Fruit fly (Drosophila melanogaster) whole organism, embryonic: Measurements from ENCODE around the gene CG7365.

Experiments used
- Bdp1 ChIP-seq: fragments of 200-800 bp; sonication (Bioruptor generic); optimal IDR thresholded peaks from 3 replicates; lab custom pipeline; 2016; ENCODE audit warnings: missing biosample characterization, missing genetic modification characterization
- CG11398 ChIP-seq: fragments of 200-800 bp; sonication (Bioruptor generic); optimal IDR thresholded peaks from 2 replicates; lab custom pipeline; 2016; ENCODE audit warnings: missing biosample characterization, missing genetic modification characterization
- CG1233 ChIP-seq: fragments of 200-800 bp; sonication (Bioruptor generic); optimal IDR thresholded peaks from 4 replicates; lab custom pipeline; 2018; ENCODE audit warnings: missing biosample characterization, mild to moderate bottlenecking, missing genetic modification characterization
- CG12391 ChIP-seq: fragments of 200-800 bp; sonication (Bioruptor generic); optimal IDR thresholded peaks from 3 replicates; lab custom pipeline; 2018; ENCODE audit warnings: missing biosample characterization, mild to moderate bottlenecking, missing genetic modification characterization, moderate library complexity
- CG12769 ChIP-seq: fragments of 200-800 bp; sonication (Bioruptor generic); optimal IDR thresholded peaks from 2 replicates; lab custom pipeline; 2019; ENCODE audit warnings: missing biosample characterization, mild to moderate bottlenecking, missing genetic modification characterization, moderate library complexity
- CG13287 ChIP-seq: fragments of 200-800 bp; sonication (Bioruptor generic); IDR thresholded peaks from 2 replicates; pipeline ENCODE4 v1.3.6; 2022; ENCODE audit warnings: missing biosample characterization, missing genetic modification characterization; ENCODE audit not compliant: partially characterized antibody
- CG13894 ChIP-seq: fragments of 200-800 bp; sonication (Bioruptor generic); optimal IDR thresholded peaks from 3 replicates; lab custom pipeline; 2018; ENCODE audit warnings: missing biosample characterization, mild to moderate bottlenecking, missing genetic modification characterization, moderate library complexity
- CG1792 ChIP-seq: fragments of 200-800 bp; sonication (Bioruptor generic); optimal IDR thresholded peaks from 2 replicates; lab custom pipeline; 2016; ENCODE audit warnings: missing biosample characterization, missing genetic modification characterization
- CG2116 ChIP-seq: fragments of 200-800 bp; sonication (Bioruptor generic); optimal IDR thresholded peaks from 3 replicates; lab custom pipeline; 2018; ENCODE audit warnings: missing biosample characterization, mild to moderate bottlenecking, missing genetic modification characterization
- CG32532 ChIP-seq: fragments of 200-800 bp; sonication (Bioruptor generic); IDR thresholded peaks from 2 replicates; pipeline ENCODE4 v1.3.6; 2022; ENCODE audit warnings: missing biosample characterization, missing genetic modification characterization
- CG33213 ChIP-seq: fragments of 200-800 bp; sonication (Bioruptor generic); optimal IDR thresholded peaks from 3 replicates; lab custom pipeline; 2016; ENCODE audit warnings: missing biosample characterization, missing genetic modification characterization
- CG33557 ChIP-seq: fragments of 200-800 bp; sonication (Bioruptor generic); optimal IDR thresholded peaks from 2 replicates; lab custom pipeline; 2019; ENCODE audit warnings: missing biosample characterization, mild to moderate bottlenecking, missing genetic modification characterization, moderate library complexity
- CG3407 ChIP-seq: fragments of 200-800 bp; sonication (Bioruptor generic); optimal IDR thresholded peaks from 2 replicates; lab custom pipeline; 2018; ENCODE audit warnings: missing biosample characterization, mild to moderate bottlenecking, missing genetic modification characterization
- CG34376 ChIP-seq: fragments of 200-800 bp; sonication (Bioruptor generic); optimal IDR thresholded peaks from 2 replicates; lab custom pipeline; 2018; ENCODE audit warnings: missing biosample characterization, mild to moderate bottlenecking, missing genetic modification characterization
- CG3838 ChIP-seq: fragments of 200-800 bp; sonication (Bioruptor generic); optimal IDR thresholded peaks from 3 replicates; lab custom pipeline; 2016; ENCODE audit warnings: missing biosample characterization, missing genetic modification characterization
- CG42726 ChIP-seq: fragments of 200-800 bp; sonication (Bioruptor generic); IDR thresholded peaks from 2 replicates; pipeline ENCODE4 v1.3.6; 2022; ENCODE audit warnings: missing biosample characterization, missing genetic modification characterization; ENCODE audit not compliant: partially characterized antibody
- CG4617 ChIP-seq: fragments of 200-800 bp; sonication (Bioruptor generic); optimal IDR thresholded peaks from 3 replicates; lab custom pipeline; 2016; ENCODE audit warnings: missing biosample characterization, missing genetic modification characterization, borderline replicate concordance
- CG7963 ChIP-seq: fragments of 200-800 bp; sonication (Bioruptor generic); IDR thresholded peaks from 3 replicates; pipeline ENCODE4 v1.3.6; 2022; ENCODE audit warnings: missing biosample characterization, missing genetic modification characterization; ENCODE audit not compliant: partially characterized antibody
- CG8478 ChIP-seq: fragments of >200 bp; optimal IDR thresholded peaks from 2 replicates; lab custom pipeline; 2018
- CG9817 ChIP-seq: fragments of 200-800 bp; sonication (Bioruptor generic); optimal IDR thresholded peaks from 2 replicates; lab custom pipeline; 2018; ENCODE audit warnings: missing biosample characterization, mild to moderate bottlenecking, missing genetic modification characterization, moderate library complexity
- CkIIα-i1 ChIP-seq: fragments of 200-800 bp; sonication (Bioruptor generic); IDR thresholded peaks from 2 replicates; pipeline ENCODE4 v1.3.6; 2022; ENCODE audit warnings: missing biosample characterization, missing genetic modification characterization
- ERR ChIP-seq: fragments of 200-800 bp; sonication (Bioruptor generic); optimal IDR thresholded peaks from 2 replicates; lab custom pipeline; 2016; ENCODE audit warnings: missing biosample characterization, missing genetic modification characterization
- Gsc ChIP-seq: fragments of 200-800 bp; sonication (Bioruptor generic); IDR thresholded peaks from 2 replicates; pipeline ENCODE4 v1.3.6; 2022; ENCODE audit warnings: missing biosample characterization, missing genetic modification characterization
- Hr78 ChIP-seq, 2 experiments: fragments of 200-800 bp in 1 of 2; fragments of >200 bp in 1 of 2; sonication (Bioruptor generic) in 1 of 2; optimal IDR thresholded peaks; 2 replicates each; lab custom pipeline; 2017 to 2019; ENCODE audit warnings: missing biosample characterization in 2 of 2, missing genetic modification characterization in 2 of 2, mild to moderate bottlenecking in 1 of 2, moderate library complexity in 1 of 2
- Med ChIP-seq: fragments of 200-800 bp; sonication (Bioruptor generic); peaks from one replicate; lab custom pipeline; 2016; ENCODE audit warnings: missing biosample characterization, missing genetic modification characterization, mild to moderate bottlenecking, inconsistent platforms, moderate library complexity
- Myb ChIP-seq: fragments of 200-800 bp; sonication (Bioruptor generic); optimal IDR thresholded peaks from 2 replicates; lab custom pipeline; 2016; ENCODE audit warnings: missing biosample characterization, missing genetic modification characterization
- NK7.1 ChIP-seq: fragments of 200-800 bp; sonication (Bioruptor generic); optimal IDR thresholded peaks from 3 replicates; lab custom pipeline; 2016; ENCODE audit warnings: missing biosample characterization, missing genetic modification characterization
- Ptx1 ChIP-seq: fragments of 200-800 bp; sonication (Bioruptor generic); IDR thresholded peaks from 2 replicates; pipeline ENCODE4 v1.3.6; 2022; ENCODE audit warnings: missing biosample characterization, missing genetic modification characterization
- Sox100B ChIP-seq: fragments of 200-800 bp; sonication (Bioruptor generic); optimal IDR thresholded peaks from 3 replicates; lab custom pipeline; 2018; ENCODE audit warnings: missing biosample characterization, mild to moderate bottlenecking, missing genetic modification characterization
- Sry-δ ChIP-seq: fragments of 200-800 bp; sonication (Bioruptor generic); optimal IDR thresholded peaks from 2 replicates; lab custom pipeline; 2016; ENCODE audit warnings: missing biosample characterization, missing genetic modification characterization
- cas ChIP-seq: fragments of 200-800 bp; sonication (Bioruptor generic); IDR thresholded peaks from 2 replicates; pipeline ENCODE4 v1.3.6; 2022; ENCODE audit warnings: missing biosample characterization, missing genetic modification characterization
- chinmo ChIP-seq: fragments of 200-800 bp; sonication (Bioruptor generic); IDR thresholded peaks from 4 replicates; pipeline ENCODE4 v1.3.6; 2022; ENCODE audit warnings: missing biosample characterization, missing genetic modification characterization; ENCODE audit not compliant: partially characterized antibody
- eyg ChIP-seq: fragments of 200-800 bp; sonication (Bioruptor generic); optimal IDR thresholded peaks from 3 replicates; lab custom pipeline; 2016; ENCODE audit warnings: missing biosample characterization, missing genetic modification characterization
- lola ChIP-seq, 3 experiments: fragments of >200 bp in 2 of 3; fragments of 200-800 bp in 1 of 3; sonication (Bioruptor generic) in 1 of 3; optimal IDR thresholded peaks; 2 replicates each; lab custom pipeline; 2017 to 2019; ENCODE audit warnings: missing biosample characterization in 3 of 3, missing genetic modification characterization in 3 of 3, mild to moderate bottlenecking in 1 of 3, moderate library complexity in 1 of 3
- nerfin-2 ChIP-seq: fragments of 200-800 bp; sonication (Bioruptor generic); IDR thresholded peaks from 2 replicates; pipeline ENCODE4 v1.3.6; 2022; ENCODE audit warnings: missing biosample characterization, missing genetic modification characterization; ENCODE audit not compliant: partially characterized antibody
- org-1 ChIP-seq: fragments of 200-800 bp; sonication (Bioruptor generic); optimal IDR thresholded peaks from 2 replicates; lab custom pipeline; 2017; ENCODE audit warnings: missing biosample characterization, missing genetic modification characterization
- otp ChIP-seq: fragments of 200-800 bp; sonication (Bioruptor generic); IDR thresholded peaks from 3 replicates; pipeline ENCODE4, ENCODE4 v1.3.6; 2022; ENCODE audit warnings: missing biosample characterization, missing genetic modification characterization
- pan ChIP-seq, 4 experiments: fragments of >200 bp in 3 of 4; fragments of 200-800 bp in 1 of 4; sonication (Bioruptor generic) in 1 of 4; optimal IDR thresholded peaks in 3 of 4; IDR thresholded peaks in 1 of 4; 2 replicates each; pipeline versions ENCODE4 v1.3.6 to Lab custom; 2017 to 2022; ENCODE audit warnings: missing biosample characterization in 2 of 4, missing genetic modification characterization in 2 of 4, mixed read lengths in 1 of 4
- phol ChIP-seq: fragments of 200-800 bp; sonication (Bioruptor generic); optimal IDR thresholded peaks from 3 replicates; lab custom pipeline; 2018; ENCODE audit warnings: missing biosample characterization, mild to moderate bottlenecking, missing genetic modification characterization, moderate library complexity
- pros ChIP-seq: fragments of 200-800 bp; sonication (Bioruptor generic); optimal IDR thresholded peaks from 3 replicates; lab custom pipeline; 2019; ENCODE audit warnings: missing biosample characterization, mild to moderate bottlenecking, missing genetic modification characterization, moderate library complexity
- repo ChIP-seq: fragments of 200-800 bp; sonication (Bioruptor generic); optimal IDR thresholded peaks from 2 replicates; lab custom pipeline; 2016; ENCODE audit warnings: missing biosample characterization, missing genetic modification characterization
- salm ChIP-seq: fragments of 200-800 bp; sonication (Bioruptor generic); optimal IDR thresholded peaks from 2 replicates; lab custom pipeline; 2018; ENCODE audit warnings: missing biosample characterization, mild to moderate bottlenecking, missing genetic modification characterization
- schlank ChIP-seq: fragments of 200-800 bp; sonication (Bioruptor generic); optimal IDR thresholded peaks from 2 replicates; lab custom pipeline; 2018; ENCODE audit warnings: missing biosample characterization, mild to moderate bottlenecking, missing genetic modification characterization
- sd ChIP-seq: fragments of 200-800 bp; sonication (Bioruptor generic); optimal IDR thresholded peaks from 3 replicates; lab custom pipeline; 2018; ENCODE audit warnings: missing biosample characterization, mild to moderate bottlenecking, missing genetic modification characterization, moderate library complexity
- tio ChIP-seq: fragments of 200-800 bp; sonication (Bioruptor generic); optimal IDR thresholded peaks from 2 replicates; lab custom pipeline; 2017; ENCODE audit warnings: missing biosample characterization, missing genetic modification characterization, inconsistent platforms
- usp ChIP-seq: fragments of >200 bp; optimal IDR thresholded peaks from 2 replicates; lab custom pipeline; 2017; ENCODE audit warnings: missing biosample characterization, missing genetic modification characterization
- vfl ChIP-seq: fragments of 200-800 bp; sonication (Bioruptor generic); optimal IDR thresholded peaks from 2 replicates; lab custom pipeline; 2016; ENCODE audit warnings: missing biosample characterization, missing genetic modification characterization

The CG7365 gene

dm6 chr3L:20126106-20126505, 1.1 kb downstream of the CG7365 start (continued):
- TF ChIP-seq CG1792 (GFP tag; lab: Kevin White, UChicago) = no peak
- TF ChIP-seq org-1 (GFP tag; lab: Kevin White, UChicago) = no peak
- no peak for TF ChIP-seq CG4617 (GFP tag; lab: Kevin White, UChicago)
- TF ChIP-seq NK7.1 (GFP tag; lab: Kevin White, UChicago) = no peak
- no peak for TF ChIP-seq repo (GFP tag; lab: Kevin White, UChicago)
- TF ChIP-seq CG8478 (lab: Kevin White, UChicago) = no peak
- TF ChIP-seq usp = no peak
- no peak for TF ChIP-seq nerfin-2 (GFP tag; lab: Robert Waterston, UW)
- peak; percentile 73 for TF ChIP-seq sd
- TF ChIP-seq CG2116 = no peak
- no peak for TF ChIP-seq phol
- TF ChIP-seq tio (GFP tag; lab: Kevin White, UChicago) = no peak
- TF ChIP-seq CG7963 (GFP tag; lab: Robert Waterston, UW) = no peak
- TF ChIP-seq Sox100B (GFP tag; lab: Kevin White, UChicago) = no peak
- no peak for TF ChIP-seq CG3838
- peak; percentile 51 for TF ChIP-seq CG12769 (tag; lab: Kevin White, UChicago)
- TF ChIP-seq CG13894 (tag; lab: Kevin White, UChicago) = peak; percentile 48
- TF ChIP-seq CG1233 = no peak
- TF ChIP-seq Sry-δ (GFP tag; lab: Kevin White, UChicago) = no peak
- TF ChIP-seq Gsc (GFP tag; lab: Robert Waterston, UW) = no peak
- no peak for TF ChIP-seq Bdp1
- peak; percentile 41; the same call in 1 of the 4 replicates for TF ChIP-seq chinmo (GFP tag; lab: Robert Waterston, UW)

- peak; percentile 10 for TF ChIP-seq Med (GFP tag; lab: Kevin White, UChicago)
- no peak for TF ChIP-seq CG42726 (GFP tag; lab: Robert Waterston, UW)
- TF ChIP-seq vfl (GFP tag; lab: Kevin White, UChicago) = no peak
- no peak for TF ChIP-seq pan (optimal IDR thresholded peaks at IDR 0.05; lab: Kevin White, UChicago)
- TF ChIP-seq pan (GFP tag; optimal IDR thresholded peaks at IDR 0.05 in 1 of 2, IDR thresholded peaks at IDR 0.05 in 1 of 2) = no peak
- TF ChIP-seq CG33213 (GFP tag; lab: Kevin White, UChicago) = no peak
- TF ChIP-seq cas (GFP tag; lab: Robert Waterston, UW) = no peak
- peak; percentile 51 for TF ChIP-seq CG13894 (tag; lab: Kevin White, UChicago)
These were observed 4.1 kb downstream of the CG7365 start for dm6 chr3L:20123038-20123437.

- no peak for TF ChIP-seq CG34376 (GFP tag; lab: Kevin White, UChicago)
- no peak for TF ChIP-seq salm (tag; lab: Kevin White, UChicago)
- no peak for TF ChIP-seq CG33557 (GFP tag; lab: Kevin White, UChicago)
- peak; percentile 6 for TF ChIP-seq CG12391 (tag; lab: Kevin White, UChicago)
- 0 out of 3 replicates have a peak, but pooled peaks have one; percentile 27 for TF ChIP-seq CG7963 (GFP tag; lab: Robert Waterston, UW)
- no peak for TF ChIP-seq otp (GFP tag; lab: Robert Waterston, UW)
- no peak for TF ChIP-seq schlank
- TF ChIP-seq CkIIα-i1 (GFP tag; lab: Robert Waterston, UW) = no peak
- TF ChIP-seq Hr78 (GFP tag; optimal IDR thresholded peaks at IDR 0.05; lab: Kevin White, UChicago) = no peak
- TF ChIP-seq ERR (GFP tag; lab: Kevin White, UChicago) = no peak
- TF ChIP-seq lola (GFP tag; optimal IDR thresholded peaks at IDR 0.05; lab: Kevin White, UChicago) = no peak
- TF ChIP-seq CG32532 = peak; percentile 44; the same call in 1 of the 2 replicates
- no peak for TF ChIP-seq CG11398 (GFP tag; lab: Kevin White, UChicago)
- peak; percentile 25; the same call in 1 of the 2 replicates for TF ChIP-seq Ptx1
- no peak for TF ChIP-seq CG3407 (GFP tag; lab: Kevin White, UChicago)
- peak; percentile 75 for TF ChIP-seq CG13287
- TF ChIP-seq Myb (GFP tag; lab: Kevin White, UChicago) = no peak
- no peak for TF ChIP-seq eyg (GFP tag; lab: Kevin White, UChicago)
- TF ChIP-seq CG9817 (tag; lab: Kevin White, UChicago) = no peak
- no peak for TF ChIP-seq pros (GFP tag; lab: Kevin White, UChicago)
These were observed 14.3 kb downstream of the CG7365 start, which contains the start of gene CG14187 for dm6 chr3L:20112797-20113368. CG14187 (minus strand) TSS chr3L:20112847.
